Fruit fly (Drosophila melanogaster): ENCODE measurements around the gene Gbeta5.

The Gbeta5 gene

DNA sequence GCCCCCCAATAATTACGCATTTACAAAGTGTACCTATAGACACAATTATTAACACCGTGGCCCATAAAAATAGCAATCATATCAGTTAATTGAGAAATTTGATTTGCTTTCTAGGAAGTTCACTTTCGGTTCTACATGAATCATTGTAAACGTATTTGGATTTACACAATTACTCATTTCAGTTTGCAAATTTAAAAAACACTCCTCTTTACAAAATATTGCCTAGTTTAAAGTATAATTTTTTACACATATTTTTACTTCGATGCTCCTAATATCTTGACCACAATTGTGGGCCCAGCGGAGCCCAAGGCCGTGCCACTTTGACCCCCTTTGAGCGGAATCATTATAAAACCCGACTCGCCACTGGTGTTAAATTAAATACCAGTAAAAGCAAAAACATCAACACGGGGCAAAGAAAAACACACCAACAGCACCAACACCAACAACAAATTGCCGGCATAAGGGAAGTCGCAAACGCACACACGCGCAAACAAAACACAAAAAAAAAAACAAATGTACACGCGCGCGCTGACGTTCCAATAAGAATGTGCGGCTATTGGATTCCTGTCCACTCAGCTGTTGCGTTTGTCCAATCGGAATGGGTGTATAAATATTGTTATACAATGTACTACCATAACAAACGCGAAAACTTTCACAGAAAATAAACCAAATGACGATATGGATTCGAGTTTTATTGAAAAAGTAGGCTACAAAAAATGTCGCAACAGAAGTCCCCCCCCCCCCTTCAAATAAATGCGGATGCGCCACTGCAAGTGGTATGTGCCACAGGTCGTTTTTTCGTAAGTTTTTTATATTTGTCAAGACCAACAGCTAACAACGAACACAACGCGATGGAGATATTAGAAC is 37.4 kb downstream of the Gbeta5 start (continued):
- no peak for TF ChIP-seq kay (GFP tag; optimal IDR thresholded peaks at IDR 0.05)
- TF ChIP-seq repo (GFP tag; optimal IDR thresholded peaks at IDR 0.05), result peak; percentile 13
- 0 out of 2 replicates have a peak, but pooled peaks have one; percentile 23 for TF ChIP-seq sim (GFP tag; IDR thresholded peaks at IDR 0.05)
- TF ChIP-seq CG4854 (GFP tag; optimal IDR thresholded peaks at IDR 0.05), result peak; percentile 15
- TF ChIP-seq CG12391 (tag; optimal IDR thresholded peaks at IDR 0.05), result peak; percentile 64
- TF ChIP-seq al (GFP tag; IDR thresholded peaks at IDR 0.05), result peak; percentile 57
- no peak for TF ChIP-seq CG4282 (GFP tag; optimal IDR thresholded peaks at IDR 0.05)
- peak; percentile 67 for TF ChIP-seq CG34376 (GFP tag; optimal IDR thresholded peaks at IDR 0.05)
- TF ChIP-seq zen (tag; optimal IDR thresholded peaks at IDR 0.05), result peak; percentile 13
- no peak for TF ChIP-seq CG10959 (GFP tag; IDR thresholded peaks at IDR 0.05)
- TF ChIP-seq oc (tag; optimal IDR thresholded peaks at IDR 0.05), result peak; percentile 6
- no peak for TF ChIP-seq onecut (GFP tag; IDR thresholded peaks at IDR 0.05)
- TF ChIP-seq CG42726 (GFP tag; IDR thresholded peaks at IDR 0.05; ENCODE audit: partially characterized antibody), result no peak
- no peak for TF ChIP-seq sens-2 (GFP tag; IDR thresholded peaks at IDR 0.05)
- no peak for TF ChIP-seq CG1024 (GFP tag; IDR thresholded peaks at IDR 0.05)
- no peak for TF ChIP-seq CG11456 (GFP tag; IDR thresholded peaks at IDR 0.05)
- TF ChIP-seq Xbp1 (GFP tag; optimal IDR thresholded peaks at IDR 0.05), result peak; percentile 62
- TF ChIP-seq lola (GFP tag; optimal IDR thresholded peaks at IDR 0.05), result peak in 1 of 3 experiments; percentile 18
- peak; percentile 51; the same call in 1 of the 2 replicates for TF ChIP-seq Ptx1 (GFP tag; IDR thresholded peaks at IDR 0.05)
- TF ChIP-seq ara (GFP tag; IDR thresholded peaks at IDR 0.05), result peak; percentile 7; the same call in 1 of the 2 replicates
- TF ChIP-seq dan (GFP tag; IDR thresholded peaks at IDR 0.05), result no peak
- no peak for TF ChIP-seq Usf (GFP tag; optimal IDR thresholded peaks at IDR 0.05)
- peak; percentile 29 for TF ChIP-seq mirr (GFP tag; optimal IDR thresholded peaks at IDR 0.05)
- TF ChIP-seq bcd (GFP tag; optimal IDR thresholded peaks at IDR 0.05), result peak; percentile 38
- TF ChIP-seq CG13624 (GFP tag; optimal IDR thresholded peaks at IDR 0.05), result peak; percentile 65
- peak; percentile 59 for TF ChIP-seq CG6854 (GFP tag; optimal IDR thresholded peaks at IDR 0.05)
- no peak for TF ChIP-seq CG7928 (GFP tag; optimal IDR thresholded peaks at IDR 0.05)
- TF ChIP-seq Hmr (GFP tag; optimal IDR thresholded peaks at IDR 0.05), result peak; percentile 75
- no peak for TF ChIP-seq CG2129 (GFP tag; IDR thresholded peaks at IDR 0.05; ENCODE audit: partially characterized antibody)
- TF ChIP-seq knrl (GFP tag; IDR thresholded peaks at IDR 0.05; ENCODE audit: partially characterized antibody), result no peak
- no peak for TF ChIP-seq z (GFP tag; IDR thresholded peaks at IDR 0.05)
- TF ChIP-seq Ada2b (GFP tag; IDR thresholded peaks at IDR 0.05), result peak; percentile 52
- no peak for TF ChIP-seq CG3838 (GFP tag; optimal IDR thresholded peaks at IDR 0.05)
- TF ChIP-seq MBD-R2 (GFP tag; IDR thresholded peaks at IDR 0.05), result no peak; the same call in 1 of the 2 replicates
- no peak for TF ChIP-seq CG14965 (GFP tag; optimal IDR thresholded peaks at IDR 0.05; ENCODE audit: borderline replicate concordance)
- peak; percentile 59 for TF ChIP-seq CG2116 (GFP tag; optimal IDR thresholded peaks at IDR 0.05)
- peak; percentile 71 for TF ChIP-seq CG17385 (GFP tag; optimal IDR thresholded peaks at IDR 0.05)
- TF ChIP-seq sima (GFP tag; optimal IDR thresholded peaks at IDR 0.05), result peak; percentile 6
- no peak for TF ChIP-seq inv (GFP tag; IDR thresholded peaks at IDR 0.05; ENCODE audit: partially characterized antibody)
- peak; percentile 67 for TF ChIP-seq lmd (GFP tag; IDR thresholded peaks at IDR 0.05)
- TF ChIP-seq CG10321 (GFP tag; IDR thresholded peaks at IDR 0.05), result no peak
- TF ChIP-seq CG9727 (GFP tag; optimal IDR thresholded peaks at IDR 0.05), result peak; percentile 58
- no peak for TF ChIP-seq Adf1 (GFP tag; IDR thresholded peaks at IDR 0.05)
- peak; percentile 47 for TF ChIP-seq Chrac-16 (GFP tag; optimal IDR thresholded peaks at IDR 0.05)
- TF ChIP-seq shn (GFP tag; optimal IDR thresholded peaks at IDR 0.05), result no peak
- no peak for TF ChIP-seq cad (GFP tag; optimal IDR thresholded peaks at IDR 0.05)
- peak; percentile 63 for TF ChIP-seq ems (GFP tag; optimal IDR thresholded peaks at IDR 0.05)
- TF ChIP-seq caup (GFP tag; optimal IDR thresholded peaks at IDR 0.05; ENCODE audit: severe bottlenecking), result peak; percentile 67
- TF ChIP-seq ssp (GFP tag; IDR thresholded peaks at IDR 0.05), result no peak

All from whole organism, embryonic.